Worm (Caenorhabditis elegans): ENCODE data around the gene daf-22.

ce11 chrII:12452754-12453352, 27.4 kb upstream of the daf-22 start, which contains the start of the genes sre-35 and sre-33:
- TF ChIP-seq elt-3 (tag; optimal IDR thresholded peaks at IDR 0.05): no peak
- TF ChIP-seq pha-4 (tag; optimal IDR thresholded peaks at IDR 0.05): no peak
- no peak for TF ChIP-seq zag-1 (tag; optimal IDR thresholded peaks at IDR 0.05)
- TF ChIP-seq ztf-11 (tag; optimal IDR thresholded peaks at IDR 0.05): no peak
- no peak for TF ChIP-seq egl-27 (tag; optimal IDR thresholded peaks at IDR 0.05)
- no peak for TF ChIP-seq nhr-67 (tag; optimal IDR thresholded peaks at IDR 0.05)
- no peak for TF ChIP-seq nhr-77 (tag; optimal IDR thresholded peaks at IDR 0.05)
- no peak for TF ChIP-seq fkh-10 (GFP tag; optimal IDR thresholded peaks at IDR 0.05)
- TF ChIP-seq pqm-1 (tag; optimal IDR thresholded peaks at IDR 0.05): no peak
- no peak for TF ChIP-seq unc-39 (tag; optimal IDR thresholded peaks at IDR 0.05)
- no peak for TF ChIP-seq mdl-1 (tag; optimal IDR thresholded peaks at IDR 0.05)
- no peak for TF ChIP-seq jun-1 (tag; optimal IDR thresholded peaks at IDR 0.05)
